Fruit fly (Drosophila melanogaster): ENCODE data around the gene Nna1.

DNA sequence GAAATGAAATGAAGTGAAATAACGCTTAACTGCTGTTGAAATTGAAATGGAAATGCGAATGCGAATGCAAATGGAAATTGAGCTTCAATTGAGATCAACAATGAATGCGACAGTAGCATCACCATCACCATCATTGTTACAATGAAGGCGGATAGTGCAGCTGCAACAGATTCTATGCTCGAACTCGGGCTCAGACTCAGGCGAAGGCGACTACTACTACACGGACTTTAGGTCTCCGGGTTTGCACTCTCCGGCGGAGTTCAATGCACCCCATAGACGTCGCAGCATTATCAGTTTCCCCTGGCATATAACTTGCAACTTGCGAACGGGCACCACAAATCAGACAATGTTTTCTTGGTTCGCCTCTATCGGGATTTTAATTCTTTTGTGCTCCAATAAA lies 43.3 kb upstream of the Nna1 start:
- TF ChIP-seq psq (optimal IDR thresholded peaks at IDR 0.05) = no peak
- TF ChIP-seq EcR (GFP tag; optimal IDR thresholded peaks at IDR 0.05) = no peak
- TF ChIP-seq CG8478 (optimal IDR thresholded peaks at IDR 0.05) = no peak
